Worm (Caenorhabditis elegans) whole organism, young adult: ENCODE data around the gene F18E2.15.

Experiments
- D2030.7 ChIP-seq: fragments of 200-800 bp; sonication (Bioruptor generic); IDR thresholded peaks from 2 replicates; pipeline ENCODE4 v1.3.6; 2022; ENCODE audit warnings: missing genetic modification reagents, missing genetic modification characterization, missing compliant biosample characterization
- F23B12.7 ChIP-seq: sonication (generic microtip); optimal IDR thresholded peaks from 2 replicates; lab custom pipeline; 2017; ENCODE audit warnings: missing genetic modification characterization, mild to moderate bottlenecking, missing compliant biosample characterization, antibody characterized with exemption, moderate library complexity; ENCODE audit not compliant: insufficient read depth
- F52B5.7 ChIP-seq: sonication (generic microtip); optimal IDR thresholded peaks from 2 replicates; lab custom pipeline; 2016; ENCODE audit warnings: mild to moderate bottlenecking, missing genetic modification characterization, missing compliant biosample characterization
- F55B11.4 ChIP-seq: sonication (generic microtip); optimal IDR thresholded peaks from 2 replicates; lab custom pipeline; 2016; ENCODE audit warnings: missing compliant biosample characterization, missing genetic modification characterization, borderline replicate concordance; ENCODE audit not compliant: insufficient read depth
- F57A8.1 ChIP-seq: fragments of 200-800 bp; sonication (Bioruptor generic); optimal IDR thresholded peaks from 2 replicates; lab custom pipeline; 2018; ENCODE audit warnings: mild to moderate bottlenecking, missing genetic modification characterization, moderate library complexity, missing compliant biosample characterization
- F57C9.4 ChIP-seq: sonication (generic microtip); optimal IDR thresholded peaks from 2 replicates; lab custom pipeline; 2017; ENCODE audit warnings: mild to moderate bottlenecking, missing genetic modification characterization, missing compliant biosample characterization
- Y56A3A.18 ChIP-seq: fragments of 200-800 bp; sonication (Bioruptor generic); IDR thresholded peaks from 2 replicates; pipeline ENCODE4 v1.3.6; 2022; ENCODE audit warnings: missing genetic modification reagents, missing genetic modification characterization, missing compliant biosample characterization
- Y67H2A.10 ChIP-seq: fragments of 200-800 bp; sonication (Bioruptor generic); conservative IDR thresholded peaks from 2 replicates; pipeline ENCODE4 v1.3.6; 2022; ENCODE audit warnings: missing genetic modification reagents, missing genetic modification characterization, missing compliant biosample characterization
- Y79H2A.3 ChIP-seq: fragments of 200-800 bp; sonication (Bioruptor generic); conservative IDR thresholded peaks from 2 replicates; pipeline ENCODE4 v1.3.6; 2022; ENCODE audit warnings: missing genetic modification reagents, missing genetic modification characterization, missing compliant biosample characterization
- ZK185.1 ChIP-seq: sonication (generic microtip); optimal IDR thresholded peaks from 2 replicates; lab custom pipeline; 2016; ENCODE audit warnings: mild to moderate bottlenecking, missing genetic modification characterization, missing compliant biosample characterization; ENCODE audit not compliant: poor library complexity, severe bottlenecking
- akir-1 ChIP-seq: fragments of 200-800 bp; sonication (Bioruptor generic); optimal IDR thresholded peaks from 2 replicates; lab custom pipeline; 2018; ENCODE audit warnings: mild to moderate bottlenecking, missing genetic modification characterization, moderate library complexity, missing compliant biosample characterization
- attf-3 ChIP-seq: fragments of 200-800 bp; sonication (Bioruptor generic); conservative IDR thresholded peaks from 2 replicates; pipeline ENCODE4 v1.3.6; 2022; ENCODE audit warnings: missing genetic modification reagents, missing genetic modification characterization, missing compliant biosample characterization
- cebp-1 ChIP-seq, 2 experiments: fragments of 200-800 bp in 1 of 2; sonication (Bioruptor generic) in 1 of 2; sonication (generic microtip) in 1 of 2; IDR thresholded peaks in 1 of 2; optimal IDR thresholded peaks in 1 of 2; 2 replicates each; pipeline versions ENCODE4 v1.3.6 to Lab custom; 2017 to 2022; ENCODE audit warnings: missing compliant biosample characterization in 2 of 2, missing genetic modification characterization in 2 of 2, mild to moderate bottlenecking in 1 of 2, missing genetic modification reagents in 1 of 2, moderate library complexity in 1 of 2
- ceh-100 ChIP-seq: fragments of 200-800 bp; sonication (Bioruptor generic); IDR thresholded peaks from 2 replicates; pipeline ENCODE4 v1.3.6; 2022; ENCODE audit warnings: missing genetic modification reagents, missing genetic modification characterization, missing compliant biosample characterization
- ceh-40 ChIP-seq: fragments of 200-800 bp; sonication (Bioruptor generic); IDR thresholded peaks from 2 replicates; pipeline ENCODE4 v1.3.6; 2022; ENCODE audit warnings: missing genetic modification characterization, missing compliant biosample characterization
- ceh-79 ChIP-seq: sonication (generic microtip); optimal IDR thresholded peaks from 2 replicates; lab custom pipeline; 2017; ENCODE audit warnings: mild to moderate bottlenecking, missing genetic modification characterization, missing compliant biosample characterization
- chd-7 ChIP-seq: sonication (generic microtip); optimal IDR thresholded peaks from 2 replicates; lab custom pipeline; 2016; ENCODE audit warnings: mild to moderate bottlenecking, missing genetic modification characterization, moderate library complexity, missing compliant biosample characterization
- efl-1 ChIP-seq: fragments of 150-350 bp; optimal IDR thresholded peaks from 2 replicates; lab custom pipeline; 2014; ENCODE audit warnings: missing biosample characterization, missing genetic modification reagents, missing genetic modification characterization
- hmg-20 ChIP-seq: fragments of 200-800 bp; sonication (Bioruptor generic); IDR thresholded peaks from 2 replicates; pipeline ENCODE4 v1.3.6; 2022; ENCODE audit warnings: missing genetic modification reagents, missing genetic modification characterization, missing compliant biosample characterization
- lin-35 ChIP-seq, 3 experiments: fragments of 150-350 bp in 2 of 3; sonication (generic microtip) in 1 of 3; optimal IDR thresholded peaks; 2 replicates each; lab custom pipeline; 2014 to 2018; ENCODE audit warnings: missing biosample characterization in 3 of 3, missing genetic modification characterization in 3 of 3, missing genetic modification reagents in 3 of 3
- lin-54 ChIP-seq: fragments of 200-800 bp; sonication (Bioruptor generic); optimal IDR thresholded peaks from 2 replicates; lab custom pipeline; 2018; ENCODE audit warnings: mild to moderate bottlenecking, missing genetic modification characterization, missing compliant biosample characterization
- lsl-1 ChIP-seq: fragments of 200-800 bp; sonication (Bioruptor generic); optimal IDR thresholded peaks from 2 replicates; lab custom pipeline; 2018; ENCODE audit warnings: mild to moderate bottlenecking, missing genetic modification characterization, moderate library complexity, missing compliant biosample characterization
- madf-3 ChIP-seq: fragments of 200-800 bp; sonication (Bioruptor generic); IDR thresholded peaks from 2 replicates; pipeline ENCODE4 v1.3.6; 2022; ENCODE audit warnings: missing genetic modification reagents, missing genetic modification characterization, missing compliant biosample characterization
- mxl-1 ChIP-seq: sonication (generic microtip); optimal IDR thresholded peaks from 2 replicates; lab custom pipeline; 2016; ENCODE audit warnings: missing genetic modification characterization, missing compliant biosample characterization
- nfya-1 ChIP-seq: sonication (generic microtip); optimal IDR thresholded peaks from 2 replicates; lab custom pipeline; 2017; ENCODE audit warnings: antibody characterized with exemption, missing compliant biosample characterization, missing genetic modification characterization, borderline replicate concordance; ENCODE audit not compliant: insufficient read depth
- nhr-179 ChIP-seq: sonication (generic microtip); optimal IDR thresholded peaks from 2 replicates; lab custom pipeline; 2016; ENCODE audit warnings: mild to moderate bottlenecking, missing genetic modification characterization, missing compliant biosample characterization
- pbrm-1 ChIP-seq: fragments of 200-800 bp; sonication (Bioruptor generic); IDR thresholded peaks from 2 replicates; pipeline ENCODE4 v1.3.6; 2022; ENCODE audit warnings: missing genetic modification reagents, missing genetic modification characterization, missing compliant biosample characterization
- repo-1 ChIP-seq: sonication (generic microtip); optimal IDR thresholded peaks from 2 replicates; lab custom pipeline; 2017; ENCODE audit warnings: mild to moderate bottlenecking, missing genetic modification characterization, missing compliant biosample characterization
- sea-2 ChIP-seq: fragments of 200-800 bp; sonication (Bioruptor generic); IDR thresholded peaks from 2 replicates; pipeline ENCODE4 v1.3.6; 2022; ENCODE audit warnings: missing genetic modification characterization, missing compliant biosample characterization
- sptf-2 ChIP-seq: fragments of 200-800 bp; sonication (Bioruptor generic); optimal IDR thresholded peaks from 2 replicates; lab custom pipeline; 2018; ENCODE audit warnings: mild to moderate bottlenecking, missing genetic modification characterization, missing compliant biosample characterization
- tbp1 ChIP-seq: fragments of 200-800 bp; sonication (Bioruptor generic); optimal IDR thresholded peaks from 2 replicates; lab custom pipeline; 2018; ENCODE audit warnings: mild to moderate bottlenecking, missing genetic modification characterization, missing compliant biosample characterization
- unc-130 ChIP-seq: sonication (generic microtip); optimal IDR thresholded peaks from 2 replicates; lab custom pipeline; 2016; ENCODE audit warnings: missing genetic modification reagents, missing genetic modification characterization, missing compliant biosample characterization
- xnd-1 ChIP-seq: sonication (generic microtip); optimal IDR thresholded peaks from 2 replicates; lab custom pipeline; 2016; ENCODE audit warnings: missing genotype, missing genetic modification reagents, missing genetic modification characterization, missing compliant biosample characterization
- zfh-2 ChIP-seq: fragments of 200-800 bp; sonication (Bioruptor generic); conservative IDR thresholded peaks from 2 replicates; pipeline ENCODE4 v1.3.6; 2022; ENCODE audit warnings: missing genetic modification reagents, missing genetic modification characterization, missing compliant biosample characterization
- ztf-22 ChIP-seq: fragments of 200-800 bp; sonication (Bioruptor generic); optimal IDR thresholded peaks from 2 replicates; lab custom pipeline; 2018; ENCODE audit warnings: mild to moderate bottlenecking, missing genetic modification characterization, moderate library complexity, missing compliant biosample characterization
- ztf-3 ChIP-seq: fragments of 200-800 bp; sonication (Bioruptor generic); optimal IDR thresholded peaks from 2 replicates; lab custom pipeline; 2018; ENCODE audit warnings: mild to moderate bottlenecking, missing genetic modification characterization, missing compliant biosample characterization

The F18E2.15 gene

DNA sequence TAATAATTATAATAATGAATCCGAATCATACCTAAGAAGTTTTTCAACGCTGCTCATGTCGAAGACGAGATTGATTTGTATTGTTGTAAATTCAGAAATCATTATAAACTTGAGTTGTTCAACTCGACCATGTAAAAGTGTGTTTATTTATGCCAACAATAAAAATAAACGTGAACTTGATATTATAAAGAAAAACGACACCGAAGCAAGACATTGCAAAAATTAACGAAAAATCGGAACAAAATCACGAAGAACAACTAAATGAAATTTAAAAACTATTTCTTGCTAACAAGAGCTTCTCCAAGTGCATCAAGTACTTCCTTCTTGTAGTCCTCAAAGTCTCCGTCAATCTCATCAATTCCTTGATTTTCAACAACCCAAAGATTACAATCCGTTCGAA is at the start of gene F18E2.15:
Gene F18E2.15 (minus strand): TSS at position 101 of the 400 bp plus-strand sequence.
- TF ChIP-seq nhr-179 (tag; lab: Kevin White, UChicago) = no peak
- TF ChIP-seq efl-1 (GFP tag; lab: Kevin White, UChicago) = no peak
- no peak for TF ChIP-seq F52B5.7
- TF ChIP-seq lin-54 (GFP tag; lab: Kevin White, UChicago) = no peak
- TF ChIP-seq D2030.7 (GFP tag; lab: Robert Waterston, UW) = no peak
- TF ChIP-seq F23B12.7 (tag; lab: Kevin White, UChicago) = no peak
- TF ChIP-seq xnd-1 (tag; lab: Kevin White, UChicago) = no peak
- no peak for TF ChIP-seq ceh-40 (GFP tag; lab: Robert Waterston, UW)
- no peak for TF ChIP-seq unc-130

DNA sequence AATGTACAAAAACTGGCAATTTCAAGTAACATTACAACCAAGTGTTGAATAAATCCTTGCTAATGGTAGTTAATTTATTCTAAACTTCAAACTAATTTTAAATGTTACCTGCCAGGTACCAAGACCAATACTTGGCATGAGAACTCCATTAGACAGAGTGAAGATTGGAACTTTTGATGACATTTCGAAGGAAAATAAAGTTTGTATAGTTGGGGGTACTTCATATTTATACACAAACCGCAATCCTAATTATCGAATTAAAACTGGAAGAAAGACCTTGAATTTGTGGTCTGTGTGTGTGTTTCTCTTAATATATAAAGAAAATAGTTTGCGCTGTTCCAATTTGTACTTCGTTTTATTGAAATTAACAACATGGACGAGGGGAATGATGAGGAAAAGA is 49.1 kb upstream of the F18E2.15 start, which contains the start of gene ZC443.1:
Gene ZC443.1 (minus strand): TSS at position 205 of the 400 bp plus-strand sequence.
- TF ChIP-seq ztf-3 (GFP tag; lab: Kevin White, UChicago) (no peak), Y56A3A.18 (GFP tag; lab: Robert Waterston, UW) (no peak), F55B11.4 (no peak), madf-3 (GFP tag; lab: Robert Waterston, UW) (no peak), unc-130 (no peak), cebp-1 (GFP tag; IDR thresholded peaks at IDR 0.05; lab: Robert Waterston, UW) (no peak), cebp-1 (tag; optimal IDR thresholded peaks at IDR 0.05; lab: Kevin White, UChicago) (no peak), lsl-1 (GFP tag; lab: Kevin White, UChicago) (no peak), zfh-2 (GFP tag; lab: Robert Waterston, UW) (no peak), lin-35 (GFP tag; optimal IDR thresholded peaks at IDR 0.05; lab: Kevin White, UChicago) (no peak), chd-7 (tag; lab: Kevin White, UChicago) (no peak), F57C9.4 (tag; lab: Kevin White, UChicago) (no peak), tbp1 (GFP tag; lab: Kevin White, UChicago) (no peak), ZK185.1 (no peak), nfya-1 (tag; lab: Kevin White, UChicago) (no peak), ceh-100 (GFP tag; lab: Robert Waterston, UW) (no peak), akir-1 (GFP tag; lab: Kevin White, UChicago) (no peak), Y67H2A.10 (GFP tag; lab: Robert Waterston, UW) (no peak), F57A8.1 (GFP tag; lab: Kevin White, UChicago) (no peak)

DNA sequence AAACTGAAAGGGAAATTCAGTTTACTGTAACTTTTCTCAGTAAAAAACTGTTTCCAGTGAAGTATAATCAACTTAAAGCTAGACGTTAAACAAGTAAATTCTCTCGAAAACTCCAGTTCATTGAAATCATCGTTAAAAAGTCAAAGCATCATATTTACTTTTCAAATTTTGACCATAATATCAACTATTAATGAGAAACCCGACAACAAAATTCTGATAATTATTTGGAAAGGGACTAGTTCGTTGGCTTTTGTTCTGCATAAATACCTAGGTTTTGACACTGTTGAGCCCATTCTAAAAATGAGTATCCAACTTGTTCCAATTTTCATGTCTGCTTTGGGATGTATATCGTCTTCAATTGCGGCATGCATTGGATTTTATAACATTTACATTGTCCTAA is 45.4 kb upstream of the F18E2.15 start, which contains the start of gene ZC443.7:
Gene ZC443.7 (plus strand): TSS at position 301 of the 400 bp plus-strand sequence.
- TF ChIP-seq Y79H2A.3 (GFP tag; lab: Robert Waterston, UW) = no peak
- TF ChIP-seq mxl-1 = no peak
- TF ChIP-seq ztf-22 = no peak
- no peak for TF ChIP-seq hmg-20 (GFP tag; lab: Robert Waterston, UW)
- no peak for TF ChIP-seq attf-3 (GFP tag; lab: Robert Waterston, UW)
- no peak for TF ChIP-seq pbrm-1 (GFP tag; lab: Robert Waterston, UW)
- no peak for TF ChIP-seq lsl-1 (GFP tag; lab: Kevin White, UChicago)
- no peak for TF ChIP-seq repo-1 (tag; lab: Kevin White, UChicago)
- TF ChIP-seq D2030.7 (GFP tag; lab: Robert Waterston, UW) = no peak
- no peak for TF ChIP-seq sptf-2 (GFP tag; lab: Kevin White, UChicago)
- TF ChIP-seq Y56A3A.18 (GFP tag; lab: Robert Waterston, UW) = no peak
- no peak for TF ChIP-seq ceh-79
- TF ChIP-seq sea-2 (GFP tag; lab: Robert Waterston, UW) = no peak
